Fruit fly (Drosophila melanogaster) whole organism, larva: ENCODE measurements around the gene CG4239.

Experiments
- noc ChIP-seq: fragments of 200-800 bp; sonication (Bioruptor generic); optimal IDR thresholded peaks from 3 replicates; lab custom pipeline; 2019; ENCODE audit warnings: missing biosample characterization, mild to moderate bottlenecking, missing genetic modification characterization, moderate library complexity

CG4239 gene

DNA sequence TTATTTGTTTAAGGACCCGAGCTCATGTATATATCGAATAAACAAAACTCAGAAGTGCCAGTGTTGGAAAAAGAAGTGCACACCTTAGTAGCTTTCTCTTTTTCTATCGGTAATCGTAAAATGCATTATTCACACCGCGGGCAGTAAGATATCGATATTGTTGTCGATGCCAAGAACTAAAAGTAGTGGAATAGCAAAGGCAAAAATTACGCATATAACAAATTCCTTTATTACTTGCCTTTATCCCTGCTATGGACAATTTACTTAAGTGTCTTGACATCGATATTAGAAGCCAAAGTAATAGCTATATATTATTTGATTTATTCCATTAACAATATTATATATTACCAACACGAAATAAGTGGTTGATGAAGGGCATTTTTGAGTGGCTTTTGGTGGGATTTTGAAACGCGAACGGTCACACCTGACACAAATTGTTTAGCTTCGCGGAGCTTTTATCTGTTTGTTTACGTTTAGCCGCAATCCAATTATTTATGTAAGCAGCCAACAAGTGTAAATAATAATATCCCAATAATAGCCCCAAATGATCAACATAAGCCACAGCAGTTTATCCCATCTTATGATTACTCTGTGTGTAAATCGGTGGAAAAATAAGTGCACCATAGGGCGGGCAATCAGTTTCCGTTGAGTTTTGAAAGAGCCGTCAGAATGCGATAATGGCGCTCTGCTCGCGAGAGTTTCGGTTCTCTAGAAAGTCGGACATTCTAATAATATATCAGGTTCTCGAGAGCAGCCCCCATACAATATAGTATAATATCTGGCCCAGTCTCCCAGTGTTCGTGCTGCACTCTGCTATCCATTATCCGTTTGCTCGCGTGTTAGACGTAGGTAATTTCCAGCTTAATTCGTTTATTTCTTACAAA is at the start of gene CG4239, which contains the start of gene CG9992:
CG4239 (plus strand) TSS at position 436 of the 884 bp plus-strand sequence.
CG9992 (minus strand) TSS at position 66 of the 884 bp plus-strand sequence.
- TF ChIP-seq noc, result no peak

dm6 chrX:16350062-16350461 is 35.0 kb upstream of the CG4239 start, which contains the start of gene sl:
sl (plus strand) TSS chrX:16350315.
- TF ChIP-seq noc, result no peak

- TF ChIP-seq noc, result no peak
These were observed 26.3 kb upstream of the CG4239 start, which contains the start of the genes U2af50 and PIG-Q for dm6 chrX:16358670-16359320. U2af50 (minus strand) TSS chrX:16359039. PIG-Q (plus strand) TSS chrX:16359143.

DNA sequence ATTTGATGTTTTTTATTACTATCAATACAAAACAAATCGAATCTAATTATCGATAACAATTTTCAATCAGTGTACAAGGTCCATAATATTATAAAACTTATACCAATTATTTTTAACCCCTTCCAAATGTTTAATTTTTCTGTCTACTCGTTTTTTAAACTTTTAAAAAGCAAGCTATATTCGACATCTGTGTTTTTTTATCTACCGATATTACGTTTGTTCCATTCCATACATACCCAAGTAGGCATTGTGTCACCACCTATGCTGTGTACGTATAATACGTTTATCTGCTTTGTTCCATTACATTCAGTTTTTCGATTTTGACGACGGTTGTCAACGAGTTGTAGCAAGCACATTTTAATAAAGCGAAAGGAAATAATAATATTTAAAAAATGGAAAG is 23.8 kb upstream of the CG4239 start, which contains the start of gene nonA:
nonA (plus strand) TSS at position 264 of the 400 bp plus-strand sequence.
- no peak for TF ChIP-seq noc

dm6 chrX:16368585-16368984 is 16.5 kb upstream of the CG4239 start:
- no peak for TF ChIP-seq noc

dm6 chrX:16371923-16372322 is 13.2 kb upstream of the CG4239 start:
- no peak for TF ChIP-seq noc

dm6 chrX:16372492-16373350 is 12.4 kb upstream of the CG4239 start, which contains the start of gene Fur2:
Fur2 (plus strand) TSS chrX:16373086.
- no peak for TF ChIP-seq noc

dm6 chrX:16373541-16373940 is 11.5 kb upstream of the CG4239 start:
- no peak for TF ChIP-seq noc

- TF ChIP-seq noc, result no peak
These were observed 11.0 kb upstream of the CG4239 start for dm6 chrX:16374059-16374458.

DNA sequence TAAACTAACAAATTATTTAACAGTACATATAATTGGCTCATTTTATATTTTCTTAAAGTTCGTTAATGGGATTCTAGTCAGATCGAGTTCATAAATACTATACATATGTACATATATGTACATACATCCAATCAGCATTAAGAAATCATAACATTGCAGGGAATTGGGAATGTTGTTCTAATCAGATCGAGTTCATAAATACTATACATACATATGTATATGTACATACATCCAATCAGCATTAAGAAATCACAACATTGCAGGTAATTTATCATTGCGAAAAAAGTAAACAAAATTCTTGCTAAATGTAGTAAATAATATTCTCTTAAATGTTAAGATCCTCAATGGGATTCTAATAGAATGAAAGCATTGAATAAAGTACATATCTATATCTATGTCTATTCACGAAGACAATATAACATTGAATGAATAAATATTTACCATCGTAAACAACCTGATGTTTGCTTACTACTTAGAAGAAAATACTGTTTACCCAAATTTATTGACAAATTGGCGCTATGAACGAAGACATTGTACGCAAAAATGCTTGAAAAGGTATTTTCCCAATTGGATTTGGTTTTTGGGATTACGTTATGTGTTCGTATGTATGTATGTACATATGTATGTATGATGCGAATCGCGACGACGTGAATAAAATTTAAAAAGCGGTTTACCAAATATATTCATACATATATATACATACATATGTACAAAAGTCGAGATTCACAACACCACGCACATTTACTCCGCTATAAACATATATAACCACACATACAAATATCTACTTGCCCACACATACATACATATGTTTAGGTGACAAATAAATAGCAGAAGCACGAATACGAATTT is 1.2 kb upstream of the CG4239 start:
- peak; percentile 90 for TF ChIP-seq noc

DNA sequence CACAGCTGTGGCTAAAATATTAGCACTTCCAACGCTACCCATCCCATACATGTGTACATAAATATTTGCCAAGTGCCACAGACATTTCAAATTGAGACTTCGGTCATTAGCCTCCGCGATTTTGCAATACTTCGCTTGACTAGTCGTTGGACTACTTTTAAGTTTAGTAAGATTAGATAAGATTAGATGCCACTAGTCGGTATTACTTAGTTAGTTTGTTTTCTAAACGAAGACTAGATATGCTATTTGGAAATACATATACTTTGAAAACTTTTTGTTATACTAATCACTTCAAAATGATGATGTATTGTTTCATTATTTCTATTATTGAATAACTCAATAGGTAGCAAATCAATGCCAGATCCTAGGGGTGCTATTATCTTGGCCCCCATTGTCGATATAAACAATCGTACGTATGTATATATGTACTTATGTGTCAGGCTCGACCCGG is 889 bp downstream of the CG4239 start:
- TF ChIP-seq noc, result peak; percentile 83

DNA sequence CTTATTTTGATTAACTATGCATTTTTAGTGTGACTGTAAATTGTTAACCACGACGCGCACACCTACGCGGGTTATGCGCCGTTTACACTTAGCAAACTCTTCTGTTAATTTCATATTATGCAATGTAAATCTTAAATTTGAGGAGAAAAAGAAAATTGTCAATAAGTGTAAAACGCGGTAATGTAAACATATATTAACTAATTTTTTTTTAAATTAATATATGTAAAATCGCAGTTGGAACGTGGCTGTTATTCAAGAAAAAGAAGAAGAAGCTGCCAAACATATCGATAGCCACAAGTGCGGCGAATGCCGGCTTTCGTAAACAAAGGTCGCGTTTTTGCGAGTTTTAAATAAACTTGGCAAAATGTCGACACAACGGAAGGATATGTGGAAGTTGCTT is 6.3 kb downstream of the CG4239 start, which contains the start of the genes TH1 and mei-41:
TH1 (minus strand) TSS at position 42 of the 400 bp plus-strand sequence.
mei-41 (plus strand) TSS at position 302 of the 400 bp plus-strand sequence.
- no peak for TF ChIP-seq noc

DNA sequence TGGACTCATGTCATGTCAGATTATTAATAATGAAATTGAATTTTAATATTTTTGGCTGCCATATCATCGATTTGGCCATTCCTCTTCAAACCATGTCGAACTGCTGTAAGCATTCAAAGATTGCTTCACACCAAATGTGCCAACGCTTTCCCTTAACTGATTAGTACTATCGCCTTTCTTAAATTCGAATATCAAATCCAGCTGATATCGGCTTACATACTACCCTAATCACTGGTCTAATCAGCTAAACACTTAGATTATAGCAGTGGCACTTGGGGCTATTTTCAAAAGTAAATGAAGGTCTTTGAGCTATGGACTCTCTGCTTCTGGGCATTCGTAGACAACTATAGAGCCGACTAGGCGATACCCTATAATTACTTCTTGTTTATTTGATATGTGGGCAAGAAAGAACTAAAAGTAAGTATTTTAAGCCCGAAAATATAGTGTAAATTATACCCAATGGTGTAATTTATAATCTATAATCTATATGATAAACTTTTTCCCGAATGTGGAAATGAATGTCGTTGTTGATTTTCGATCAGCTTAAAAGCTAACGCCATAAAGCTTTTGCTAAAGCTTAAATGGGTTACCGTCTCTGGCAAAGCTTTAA is 18.8 kb downstream of the CG4239 start:
- peak; percentile 86 for TF ChIP-seq noc

DNA sequence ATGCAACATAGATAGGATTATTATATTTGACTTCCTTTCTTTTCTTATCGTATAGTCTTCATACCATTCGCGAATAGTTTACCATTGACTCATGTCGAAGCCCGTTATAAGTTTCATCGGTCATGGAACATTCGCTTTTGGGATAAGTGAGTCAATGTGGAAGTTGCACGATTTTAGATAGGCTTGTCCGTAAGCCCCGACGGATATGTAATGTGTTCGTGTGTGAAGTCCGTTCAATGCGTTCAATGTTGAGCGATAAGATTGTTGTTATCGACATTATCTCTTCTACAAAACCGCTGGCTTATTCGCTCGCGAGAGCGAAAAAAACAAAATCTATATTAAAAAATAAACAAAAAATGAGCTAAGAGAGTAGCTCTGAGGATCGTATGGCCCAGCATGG is 19.7 kb downstream of the CG4239 start, which contains the start of gene CG9981:
CG9981 (minus strand) TSS at position 320 of the 400 bp plus-strand sequence.
- TF ChIP-seq noc, result no peak

dm6 chrX:16405209-16405608 is 20.1 kb downstream of the CG4239 start, which contains the start of gene CG4301:
CG4301 (plus strand) TSS chrX:16405509.
- no peak for TF ChIP-seq noc
